Fruit fly (Drosophila melanogaster) whole organism, prepupa: ENCODE data around the gene O-fut2.

ENCODE experiments used
- CG11762 ChIP-seq: fragments of 200-800 bp; sonication (Bioruptor generic); optimal IDR thresholded peaks from 3 replicates; lab custom pipeline; 2016; ENCODE audit warnings: missing biosample characterization, missing genetic modification characterization; ENCODE audit not compliant: insufficient read depth
- CG6854 ChIP-seq: fragments of 200-800 bp; sonication (Bioruptor generic); optimal IDR thresholded peaks from 2 replicates; lab custom pipeline; 2017; ENCODE audit warnings: missing biosample characterization, mild to moderate bottlenecking, missing genetic modification characterization
- CG8632 ChIP-seq: fragments of 200-800 bp; sonication (Bioruptor generic); optimal IDR thresholded peaks from 3 replicates; lab custom pipeline; 2016; ENCODE audit warnings: missing biosample characterization, missing genetic modification characterization
- Eip93F ChIP-seq: fragments of 200-800 bp; sonication (Bioruptor generic); optimal IDR thresholded peaks from 2 replicates; lab custom pipeline; 2016; ENCODE audit warnings: missing biosample characterization, mild to moderate bottlenecking, missing genetic modification characterization
- Gug ChIP-seq: fragments of 200-800 bp; sonication (Bioruptor generic); IDR thresholded peaks from 2 replicates; pipeline ENCODE4 v1.3.6; 2022; ENCODE audit warnings: missing biosample characterization, missing genetic modification characterization
- Hr4 ChIP-seq: fragments of 200-800 bp; sonication (Bioruptor generic); optimal IDR thresholded peaks from 3 replicates; lab custom pipeline; 2016; ENCODE audit warnings: missing biosample characterization, missing genetic modification characterization
- Lpt ChIP-seq: fragments of 200-800 bp; sonication (Bioruptor generic); optimal IDR thresholded peaks from 3 replicates; lab custom pipeline; 2016; ENCODE audit warnings: missing biosample characterization, missing genetic modification characterization
- Met ChIP-seq: fragments of 200-800 bp; sonication (Bioruptor generic); optimal IDR thresholded peaks from 3 replicates; lab custom pipeline; 2016; ENCODE audit warnings: missing biosample characterization, missing genetic modification characterization
- Sox102F ChIP-seq: fragments of 200-800 bp; sonication (Bioruptor generic); optimal IDR thresholded peaks from 2 replicates; lab custom pipeline; 2016; ENCODE audit warnings: missing biosample characterization, mild to moderate bottlenecking, missing genetic modification characterization
- pdm3 ChIP-seq: fragments of 200-800 bp; sonication (Bioruptor generic); optimal IDR thresholded peaks from 3 replicates; lab custom pipeline; 2016; ENCODE audit warnings: missing biosample characterization, missing genetic modification characterization
- ss ChIP-seq, 2 experiments: fragments of 200-800 bp; sonication (Bioruptor generic); optimal IDR thresholded peaks; 2 replicates in 1 of 2; 3 replicates in 1 of 2; lab custom pipeline; 2017 to 2018; ENCODE audit warnings: mild to moderate bottlenecking in 2 of 2, missing biosample characterization in 2 of 2, missing genetic modification characterization in 2 of 2, moderate library complexity in 1 of 2
- svp ChIP-seq: fragments of 200-800 bp; sonication (Bioruptor generic); peaks from one replicate; lab custom pipeline; 2016; ENCODE audit warnings: missing biosample characterization, missing genetic modification characterization
- topi ChIP-seq: fragments of 200-800 bp; sonication (Bioruptor generic); optimal IDR thresholded peaks from 3 replicates; lab custom pipeline; 2016; ENCODE audit warnings: missing biosample characterization, missing genetic modification characterization

dm6 chrX:1465707-1466504 lies at the start of gene O-fut2, which contains the start of gene CG14777:
- TF ChIP-seq ss (GFP tag; optimal IDR thresholded peaks at IDR 0.05; lab: Kevin White, UChicago) = peak in 1 of 2 experiments; percentile 30
- TF ChIP-seq CG11762 (GFP tag; lab: Kevin White, UChicago) = peak; percentile 13
- no peak for TF ChIP-seq Eip93F (GFP tag; lab: Kevin White, UChicago)
- TF ChIP-seq Hr4 (GFP tag; lab: Kevin White, UChicago) = peak; percentile 67
- TF ChIP-seq Lpt = peak; percentile 31
- peak; percentile 32 for TF ChIP-seq CG8632
- TF ChIP-seq Met = no peak
- no peak for TF ChIP-seq CG6854 (GFP tag; lab: Kevin White, UChicago)
- peak; percentile 60; the same call in 1 of the 2 replicates for TF ChIP-seq Gug
- TF ChIP-seq Sox102F (GFP tag; lab: Kevin White, UChicago) = peak; percentile 63
- TF ChIP-seq topi (GFP tag; lab: Kevin White, UChicago) = peak; percentile 53
- TF ChIP-seq svp (GFP tag; lab: Kevin White, UChicago) = peak; percentile 84
- peak; percentile 81 for TF ChIP-seq pdm3 (GFP tag; lab: Kevin White, UChicago)
